Worm (Caenorhabditis elegans) whole organism, young adult: ENCODE data around the gene T27E7.9.

Experiments used
- B0035.1 ChIP-seq: sonication (generic microtip); optimal IDR thresholded peaks from 2 replicates; lab custom pipeline; 2016; ENCODE audit warnings: missing genetic modification characterization, mild to moderate bottlenecking, missing compliant biosample characterization, missing genotype, missing genetic modification reagents
- F52B5.7 ChIP-seq: sonication (generic microtip); optimal IDR thresholded peaks from 2 replicates; lab custom pipeline; 2016; ENCODE audit warnings: mild to moderate bottlenecking, missing genetic modification characterization, missing compliant biosample characterization
- Y79H2A.3 ChIP-seq: fragments of 200-800 bp; sonication (Bioruptor generic); conservative IDR thresholded peaks from 2 replicates; pipeline ENCODE4 v1.3.6; 2022; ENCODE audit warnings: missing genetic modification reagents, missing genetic modification characterization, missing compliant biosample characterization
- nhr-179 ChIP-seq: sonication (generic microtip); optimal IDR thresholded peaks from 2 replicates; lab custom pipeline; 2016; ENCODE audit warnings: mild to moderate bottlenecking, missing genetic modification characterization, missing compliant biosample characterization
- snpc-1.1 ChIP-seq: sonication (generic microtip); optimal IDR thresholded peaks from 2 replicates; lab custom pipeline; 2017; ENCODE audit warnings: missing genetic modification characterization, mild to moderate bottlenecking, missing compliant biosample characterization, antibody characterized with exemption, moderate library complexity, missing genotype, missing genetic modification reagents; ENCODE audit not compliant: insufficient read depth

DNA sequence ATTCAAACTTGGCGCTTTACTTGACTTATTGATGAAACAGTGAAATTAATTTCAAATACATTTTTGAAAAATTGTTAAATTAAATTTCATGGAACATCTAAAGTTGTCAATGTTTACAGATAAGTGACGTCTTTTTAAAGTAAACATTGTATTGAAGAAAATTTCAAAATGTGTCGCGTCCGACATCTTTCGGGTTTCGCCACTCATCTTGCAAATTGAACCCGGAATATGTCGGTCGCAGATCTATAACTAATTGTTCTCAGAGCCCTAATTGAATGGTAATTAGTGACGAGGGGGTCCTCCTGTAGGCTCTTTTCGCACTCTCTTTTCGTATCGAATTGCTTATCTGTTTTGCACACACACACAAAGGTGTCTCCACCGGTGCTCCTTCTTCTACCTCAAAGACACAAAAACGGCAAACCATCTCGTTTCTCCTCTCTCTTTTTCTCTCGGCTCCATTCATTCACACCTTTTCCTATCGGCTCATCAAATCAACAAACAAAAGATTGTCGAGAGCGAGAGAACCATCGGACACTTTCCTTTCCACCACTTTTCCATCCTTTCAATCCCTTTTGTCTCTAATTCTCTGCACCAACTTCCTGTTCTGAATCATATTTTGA, 13.6 kb upstream of the T27E7.9 start:
- no peak for TF ChIP-seq snpc-1.1 (tag; lab: Kevin White, UChicago)
- TF ChIP-seq Y79H2A.3 = no peak
- TF ChIP-seq F52B5.7 (tag; lab: Kevin White, UChicago) = no peak
- no peak for TF ChIP-seq nhr-179 (tag; lab: Kevin White, UChicago)
- TF ChIP-seq B0035.1 (tag; lab: Kevin White, UChicago) = no peak
